Worm (Caenorhabditis elegans) whole organism, L3 larva: ENCODE results near the gene F39E9.14.

Source experiments
- R02D3.7 ChIP-seq: fragments of 150-350 bp; optimal IDR thresholded peaks from 2 replicates; lab custom pipeline; 2014; ENCODE audit warnings: missing biosample characterization, missing genetic modification characterization
- aly-2 ChIP-seq: fragments of 150-350 bp; optimal IDR thresholded peaks from 2 replicates; lab custom pipeline; 2014; ENCODE audit warnings: missing biosample characterization, missing genetic modification characterization
- ceh-16 ChIP-seq: sonication (generic microtip); optimal IDR thresholded peaks from 2 replicates; lab custom pipeline; 2017; ENCODE audit warnings: missing biosample characterization, missing genetic modification characterization
- ceh-82 ChIP-seq: fragments of 150-350 bp; optimal IDR thresholded peaks from 2 replicates; lab custom pipeline; 2014; ENCODE audit warnings: missing biosample characterization, missing genetic modification characterization
- elt-2 ChIP-seq: sonication (generic microtip); optimal IDR thresholded peaks from 2 replicates; lab custom pipeline; 2016; ENCODE audit warnings: missing genetic modification reagents, mild to moderate bottlenecking, missing genetic modification characterization, missing compliant biosample characterization
- fkh-10 ChIP-seq: sonication (generic microtip); optimal IDR thresholded peaks from 2 replicates; lab custom pipeline; 2017; ENCODE audit warnings: missing biosample characterization, missing genetic modification reagents, missing genetic modification characterization
- fkh-2 ChIP-seq: fragments of 150-350 bp; optimal IDR thresholded peaks from 2 replicates; lab custom pipeline; 2014; ENCODE audit warnings: missing biosample characterization, missing genetic modification reagents, missing genetic modification characterization
- lin-39 ChIP-seq: fragments of 150-350 bp; optimal IDR thresholded peaks from 2 replicates; lab custom pipeline; 2018; ENCODE audit warnings: missing biosample characterization, missing genetic modification reagents, missing genetic modification characterization
- lsy-12 ChIP-seq: sonication (generic microtip); optimal IDR thresholded peaks from 2 replicates; lab custom pipeline; 2016; ENCODE audit warnings: mild to moderate bottlenecking, missing genetic modification characterization, missing compliant biosample characterization
- mdl-1 ChIP-seq: fragments of 150-350 bp; optimal IDR thresholded peaks from 2 replicates; lab custom pipeline; 2014; ENCODE audit warnings: missing biosample characterization, missing genetic modification characterization
- nhr-25 ChIP-seq: sonication (generic microtip); optimal IDR thresholded peaks from 2 replicates; lab custom pipeline; 2017; ENCODE audit warnings: missing biosample characterization, missing genetic modification characterization
- nhr-28 ChIP-seq: fragments of 150-350 bp; optimal IDR thresholded peaks from 2 replicates; lab custom pipeline; 2014; ENCODE audit warnings: missing biosample characterization, missing genetic modification characterization
- unc-62 ChIP-seq: fragments of 150-350 bp; sonication (generic microtip); optimal IDR thresholded peaks from 4 replicates; lab custom pipeline; 2014; ENCODE audit warnings: missing biosample characterization, missing genetic modification reagents, missing genetic modification characterization
- zag-1 ChIP-seq: fragments of 150-350 bp; optimal IDR thresholded peaks from 2 replicates; lab custom pipeline; 2014; ENCODE audit warnings: missing biosample characterization, missing genetic modification characterization

DNA sequence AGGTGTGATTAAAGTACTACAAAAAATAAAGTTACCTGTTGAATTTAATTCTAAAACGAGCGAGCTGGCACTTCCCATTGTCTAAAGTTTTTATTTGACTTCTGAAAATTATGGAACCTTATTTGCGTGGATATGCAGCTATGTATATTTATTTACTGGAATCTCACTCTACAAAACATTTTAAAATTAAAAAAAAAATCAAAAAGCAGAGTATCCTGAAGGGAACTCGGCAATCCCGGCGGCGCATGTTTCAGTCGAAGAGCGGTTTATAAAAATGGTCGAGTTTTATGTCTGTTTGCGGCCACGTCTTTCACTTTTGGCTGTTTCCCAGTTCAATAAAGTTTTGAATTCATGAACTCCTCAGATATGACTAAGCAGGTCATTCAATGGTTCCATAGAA is 46.6 kb upstream of the F39E9.14 start, which contains the start of gene F14D2.19:
- TF ChIP-seq lsy-12 (tag; lab: Kevin White, UChicago) (no peak), nhr-25 (tag; lab: Kevin White, UChicago) (no peak), ceh-82 (no peak), lin-39 (tag; lab: Kevin White, UChicago) (no peak), R02D3.7 (tag; lab: Kevin White, UChicago) (no peak), elt-2 (tag; lab: Kevin White, UChicago) (no peak), mdl-1 (tag; lab: Kevin White, UChicago) (no peak), zag-1 (no peak), unc-62 (no peak), fkh-2 (tag; lab: Kevin White, UChicago) (no peak), ceh-16 (no peak), fkh-10 (GFP tag; lab: Kevin White, UChicago) (no peak), nhr-28 (tag; lab: Kevin White, UChicago) (no peak), aly-2 (tag; lab: Kevin White, UChicago) (no peak)
